Worm (Caenorhabditis elegans) whole organism, young adult: ENCODE data around the gene C33C12.4.

Source experiments
- B0261.1 ChIP-seq: sonication (generic microtip); optimal IDR thresholded peaks from 2 replicates; lab custom pipeline; 2016; ENCODE audit warnings: mild to moderate bottlenecking, missing genetic modification characterization, moderate library complexity, missing compliant biosample characterization
- C06A6.2 ChIP-seq: fragments of 200-800 bp; sonication (Bioruptor generic); conservative IDR thresholded peaks from 2 replicates; pipeline ENCODE4 v1.3.6; 2022; ENCODE audit warnings: missing genetic modification characterization, missing compliant biosample characterization
- D2030.7 ChIP-seq: fragments of 200-800 bp; sonication (Bioruptor generic); IDR thresholded peaks from 2 replicates; pipeline ENCODE4 v1.3.6; 2022; ENCODE audit warnings: missing genetic modification reagents, missing genetic modification characterization, missing compliant biosample characterization
- Y53F4B.3 ChIP-seq: fragments of 200-800 bp; sonication (Bioruptor generic); IDR thresholded peaks from 2 replicates; pipeline ENCODE4 v1.3.6; 2022; ENCODE audit warnings: missing genetic modification reagents, missing genetic modification characterization, missing compliant biosample characterization
- athp-1 ChIP-seq: sonication (generic microtip); optimal IDR thresholded peaks from 2 replicates; lab custom pipeline; 2017; ENCODE audit warnings: mild to moderate bottlenecking, missing genetic modification characterization, missing compliant biosample characterization
- ccch-3 ChIP-seq: fragments of 200-800 bp; sonication (Bioruptor generic); optimal IDR thresholded peaks from 2 replicates; lab custom pipeline; 2018; ENCODE audit warnings: mild to moderate bottlenecking, missing genetic modification characterization, missing compliant biosample characterization
- cebp-1 ChIP-seq, 2 experiments: fragments of 200-800 bp in 1 of 2; sonication (Bioruptor generic) in 1 of 2; sonication (generic microtip) in 1 of 2; IDR thresholded peaks in 1 of 2; optimal IDR thresholded peaks in 1 of 2; 2 replicates each; pipeline versions ENCODE4 v1.3.6 to Lab custom; 2017 to 2022; ENCODE audit warnings: missing compliant biosample characterization in 2 of 2, missing genetic modification characterization in 2 of 2, mild to moderate bottlenecking in 1 of 2, missing genetic modification reagents in 1 of 2, moderate library complexity in 1 of 2
- ceh-40 ChIP-seq: fragments of 200-800 bp; sonication (Bioruptor generic); IDR thresholded peaks from 2 replicates; pipeline ENCODE4 v1.3.6; 2022; ENCODE audit warnings: missing genetic modification characterization, missing compliant biosample characterization
- ceh-91 ChIP-seq: fragments of 200-800 bp; sonication (Bioruptor generic); IDR thresholded peaks from 2 replicates; pipeline ENCODE4 v1.3.6; 2022; ENCODE audit warnings: missing genetic modification reagents, missing genetic modification characterization, missing compliant biosample characterization
- chd-7 ChIP-seq: sonication (generic microtip); optimal IDR thresholded peaks from 2 replicates; lab custom pipeline; 2016; ENCODE audit warnings: mild to moderate bottlenecking, missing genetic modification characterization, moderate library complexity, missing compliant biosample characterization
- die-1 ChIP-seq: sonication (generic microtip); optimal IDR thresholded peaks from 2 replicates; lab custom pipeline; 2016; ENCODE audit warnings: missing genotype, mild to moderate bottlenecking, missing genetic modification characterization, missing compliant biosample characterization
- dox-1 ChIP-seq: fragments of 200-800 bp; sonication (Bioruptor generic); IDR thresholded peaks from 2 replicates; pipeline ENCODE4 v1.3.6; 2022; ENCODE audit warnings: missing genetic modification reagents, missing genetic modification characterization, missing compliant biosample characterization
- egrh-3 ChIP-seq: fragments of 200-800 bp; sonication (Bioruptor generic); IDR thresholded peaks from 2 replicates; pipeline ENCODE4 v1.3.6; 2022; ENCODE audit warnings: missing genetic modification reagents, missing genetic modification characterization, missing compliant biosample characterization
- gei-17 ChIP-seq: fragments of 200-800 bp; sonication (Bioruptor generic); optimal IDR thresholded peaks from 2 replicates; lab custom pipeline; 2018; ENCODE audit warnings: mild to moderate bottlenecking, missing genetic modification characterization, missing compliant biosample characterization
- hsf-1 ChIP-seq: fragments of 200-800 bp; sonication (Bioruptor generic); IDR thresholded peaks from 2 replicates; pipeline ENCODE4 v1.3.6; 2022; ENCODE audit warnings: missing genetic modification reagents, missing genetic modification characterization, missing compliant biosample characterization
- madf-10 ChIP-seq: sonication (generic microtip); optimal IDR thresholded peaks from 2 replicates; lab custom pipeline; 2016; ENCODE audit warnings: mild to moderate bottlenecking, missing genetic modification characterization, missing compliant biosample characterization
- madf-3 ChIP-seq: fragments of 200-800 bp; sonication (Bioruptor generic); IDR thresholded peaks from 2 replicates; pipeline ENCODE4 v1.3.6; 2022; ENCODE audit warnings: missing genetic modification reagents, missing genetic modification characterization, missing compliant biosample characterization
- mcd-1 ChIP-seq: fragments of 200-800 bp; sonication (Bioruptor generic); IDR thresholded peaks from 2 replicates; pipeline ENCODE4 v1.3.6; 2022; ENCODE audit warnings: missing genetic modification reagents, missing genetic modification characterization, missing compliant biosample characterization
- mes-4 ChIP-seq: sonication (generic microtip); optimal IDR thresholded peaks from 2 replicates; lab custom pipeline; 2016; ENCODE audit warnings: missing genotype, missing genetic modification characterization, missing compliant biosample characterization
- mxl-1 ChIP-seq: sonication (generic microtip); optimal IDR thresholded peaks from 2 replicates; lab custom pipeline; 2016; ENCODE audit warnings: missing genetic modification characterization, missing compliant biosample characterization
- nfya-1 ChIP-seq: sonication (generic microtip); optimal IDR thresholded peaks from 2 replicates; lab custom pipeline; 2017; ENCODE audit warnings: antibody characterized with exemption, missing compliant biosample characterization, missing genetic modification characterization, borderline replicate concordance; ENCODE audit not compliant: insufficient read depth
- nfya-2 ChIP-seq: fragments of 200-800 bp; sonication (Bioruptor generic); IDR thresholded peaks from 2 replicates; pipeline ENCODE4 v1.3.6; 2022; ENCODE audit warnings: missing genetic modification reagents, missing genetic modification characterization, missing compliant biosample characterization
- nfyb-1 ChIP-seq: fragments of 200-800 bp; sonication (Bioruptor generic); IDR thresholded peaks from 2 replicates; pipeline ENCODE4 v1.3.6; 2022; ENCODE audit warnings: missing genetic modification reagents, missing genetic modification characterization, missing compliant biosample characterization
- nhr-27 ChIP-seq: fragments of 200-800 bp; sonication (Bioruptor generic); optimal IDR thresholded peaks from 2 replicates; lab custom pipeline; 2018; ENCODE audit warnings: mild to moderate bottlenecking, missing genetic modification characterization, moderate library complexity, missing compliant biosample characterization
- rpc-1 ChIP-seq, 2 experiments: fragments of 150-350 bp in 1 of 2; sonication (generic microtip) in 1 of 2; optimal IDR thresholded peaks; 2 replicates each; lab custom pipeline; 2014 to 2018; ENCODE audit warnings: missing biosample characterization in 1 of 2, missing genetic modification characterization in 1 of 2, missing genetic modification reagents in 1 of 2, missing genotype in 1 of 2
- sdz-38 ChIP-seq: sonication (generic microtip); optimal IDR thresholded peaks from 2 replicates; lab custom pipeline; 2016; ENCODE audit warnings: missing genotype, missing genetic modification characterization, missing compliant biosample characterization
- snpc-1.1 ChIP-seq: sonication (generic microtip); optimal IDR thresholded peaks from 2 replicates; lab custom pipeline; 2017; ENCODE audit warnings: missing genetic modification characterization, mild to moderate bottlenecking, missing compliant biosample characterization, antibody characterized with exemption, moderate library complexity, missing genotype, missing genetic modification reagents; ENCODE audit not compliant: insufficient read depth
- snpc-1.3 ChIP-seq: sonication (generic microtip); optimal IDR thresholded peaks from 2 replicates; lab custom pipeline; 2017; ENCODE audit warnings: missing genetic modification characterization, mild to moderate bottlenecking, missing compliant biosample characterization, antibody characterized with exemption, moderate library complexity, missing genotype, missing genetic modification reagents; ENCODE audit not compliant: insufficient read depth
- sptf-2 ChIP-seq: fragments of 200-800 bp; sonication (Bioruptor generic); optimal IDR thresholded peaks from 2 replicates; lab custom pipeline; 2018; ENCODE audit warnings: mild to moderate bottlenecking, missing genetic modification characterization, missing compliant biosample characterization
- tbx-9 ChIP-seq: sonication (generic microtip); optimal IDR thresholded peaks from 2 replicates; lab custom pipeline; 2016; ENCODE audit warnings: borderline replicate concordance, missing genetic modification characterization, inconsistent platforms, missing compliant biosample characterization
- unc-62 ChIP-seq: fragments of 150-350 bp; optimal IDR thresholded peaks from 2 replicates; lab custom pipeline; 2014; ENCODE audit warnings: missing biosample characterization, missing genetic modification reagents, missing genetic modification characterization
- ztf-28 ChIP-seq: fragments of 200-800 bp; sonication (Bioruptor generic); IDR thresholded peaks from 2 replicates; pipeline ENCODE4 v1.3.6; 2022; ENCODE audit warnings: missing genetic modification reagents, missing genetic modification characterization, missing compliant biosample characterization

C33C12.4 gene

ce11 chrII:2146900-2147375, 19.3 kb downstream of the C33C12.4 start, which contains the start of gene C40A11.2:
TSS of gene C40A11.2 (plus strand) at chrII:2146950.
- no peak for TF ChIP-seq ztf-28 (GFP tag; lab: Robert Waterston, UW)
- no peak for TF ChIP-seq dox-1
- TF ChIP-seq hsf-1 (GFP tag; lab: Robert Waterston, UW) = peak; percentile 90
- TF ChIP-seq rpc-1 (optimal IDR thresholded peaks at IDR 0.05; lab: Kevin White, UChicago) = no peak
- TF ChIP-seq rpc-1 (tag; optimal IDR thresholded peaks at IDR 0.05; lab: Kevin White, UChicago) = no peak
- no peak for TF ChIP-seq ceh-91 (GFP tag; lab: Robert Waterston, UW)
- TF ChIP-seq nhr-27 (tag; lab: Kevin White, UChicago) = no peak

- TF ChIP-seq mxl-1 (tag; lab: Kevin White, UChicago) (no peak), madf-3 (GFP tag; lab: Robert Waterston, UW) (no peak), D2030.7 (no peak), B0261.1 (tag; lab: Kevin White, UChicago) (no peak)
Observed at ce11 chrII:2145566-2145965, 20.7 kb downstream of the C33C12.4 start, which contains the start of gene C40A11.6. TSS of gene C40A11.6 (minus strand) at chrII:2145666.

DNA sequence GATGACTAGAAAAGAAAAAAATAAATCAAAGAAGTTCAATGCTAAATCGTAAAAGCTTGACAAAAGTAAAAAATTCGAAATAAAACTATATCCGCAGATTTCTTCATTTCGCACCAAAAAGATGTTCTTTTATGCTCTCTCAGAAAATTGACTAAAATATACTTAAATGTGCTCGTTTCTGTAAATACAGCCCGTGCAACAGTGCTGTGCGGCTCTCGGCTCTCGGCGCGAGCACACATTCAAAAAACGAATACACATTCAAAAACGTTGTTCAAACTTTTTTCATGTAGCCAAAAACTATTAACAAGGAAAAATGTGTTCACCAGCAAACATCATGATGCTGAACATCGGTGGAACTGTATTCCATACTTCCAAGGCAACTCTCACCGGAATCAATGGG, 25.5 kb downstream of the C33C12.4 start, which contains the start of gene C40A11.3:
Gene C40A11.3, plus strand, starts transcription at position 301 of the 400 bp plus-strand sequence.
- TF ChIP-seq egrh-3 (GFP tag; lab: Robert Waterston, UW) (no peak), athp-1 (no peak), ccch-3 (GFP tag; lab: Kevin White, UChicago) (no peak), tbx-9 (tag; lab: Kevin White, UChicago) (no peak), mcd-1 (no peak)

DNA sequence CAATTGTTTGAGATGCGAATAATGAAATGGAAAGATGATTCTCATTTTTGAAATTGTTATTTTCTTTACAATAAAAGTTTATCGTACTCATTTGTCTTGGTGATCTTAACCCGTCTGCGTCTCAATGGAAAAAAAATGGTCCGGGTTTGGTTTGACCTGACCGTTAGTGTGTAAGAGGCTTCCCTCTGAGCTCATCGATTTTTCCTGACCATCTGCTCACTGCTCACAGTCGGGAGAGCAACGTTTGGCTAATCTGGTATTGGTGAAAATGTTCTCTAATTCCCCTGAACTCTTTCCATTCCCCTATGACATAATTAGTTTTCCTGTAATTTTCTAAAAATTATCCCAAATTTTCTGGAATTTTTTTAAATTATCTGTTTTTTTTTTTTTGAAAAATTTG, 27.4 kb downstream of the C33C12.4 start:
- TF ChIP-seq nfyb-1 (no peak), gei-17 (GFP tag; lab: Kevin White, UChicago) (no peak), nfya-2 (no peak), ceh-40 (no peak), snpc-1.3 (no peak)

ce11 chrII:2137235-2137634, 29.0 kb downstream of the C33C12.4 start, which contains the start of gene C40A11.4:
TSS of gene C40A11.4 (plus strand) at chrII:2137422.
- TF ChIP-seq sptf-2 (GFP tag; lab: Kevin White, UChicago) (no peak), nhr-27 (tag; lab: Kevin White, UChicago) (no peak), snpc-1.1 (tag; lab: Kevin White, UChicago) (no peak), C06A6.2 (GFP tag; lab: Robert Waterston, UW) (no peak), snpc-1.3 (no peak), die-1 (tag; lab: Kevin White, UChicago) (no peak), Y53F4B.3 (GFP tag; lab: Robert Waterston, UW) (no peak), madf-10 (no peak), cebp-1 (GFP tag; IDR thresholded peaks at IDR 0.05; lab: Robert Waterston, UW) (no peak), cebp-1 (tag; optimal IDR thresholded peaks at IDR 0.05; lab: Kevin White, UChicago) (no peak), chd-7 (tag; lab: Kevin White, UChicago) (no peak), sdz-38 (tag; lab: Kevin White, UChicago) (no peak), nfya-1 (no peak), unc-62 (GFP tag; lab: Kevin White, UChicago) (no peak), mes-4 (tag; lab: Kevin White, UChicago) (no peak)
